Fruit fly (Drosophila melanogaster): ENCODE measurements around the gene CG34125.

Gene CG34125

DNA sequence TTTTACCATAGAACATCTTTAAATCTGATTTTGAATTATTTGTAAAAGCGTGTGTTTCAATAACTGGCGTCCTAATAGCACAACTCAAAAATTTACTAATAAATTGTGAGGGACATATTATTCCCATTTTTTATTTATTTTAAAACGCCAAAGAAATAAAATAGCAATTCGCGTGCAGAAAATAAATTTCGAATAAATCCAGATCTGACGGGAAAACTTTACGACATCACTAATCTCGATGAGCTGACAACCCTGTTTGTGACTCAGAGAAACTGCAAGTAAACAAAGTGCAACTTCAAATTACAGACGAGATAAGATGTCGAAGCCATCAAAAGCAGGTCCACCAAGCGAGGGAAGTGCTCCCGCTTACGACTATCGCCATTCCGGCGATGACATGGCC lies at the start of gene CG34125:
TSS of gene CG34125 (plus strand) at position 254 of the 400 bp plus-strand sequence.
- TF ChIP-seq pan (optimal IDR thresholded peaks at IDR 0.05), result no peak
- no peak for TF ChIP-seq usp (GFP tag; optimal IDR thresholded peaks at IDR 0.05)
- TF ChIP-seq Dll (optimal IDR thresholded peaks at IDR 0.05), result no peak
- TF ChIP-seq EcR (GFP tag; optimal IDR thresholded peaks at IDR 0.05), result no peak
- TF ChIP-seq CG8478 (optimal IDR thresholded peaks at IDR 0.05), result no peak
- TF ChIP-seq psq (optimal IDR thresholded peaks at IDR 0.05), result no peak

DNA sequence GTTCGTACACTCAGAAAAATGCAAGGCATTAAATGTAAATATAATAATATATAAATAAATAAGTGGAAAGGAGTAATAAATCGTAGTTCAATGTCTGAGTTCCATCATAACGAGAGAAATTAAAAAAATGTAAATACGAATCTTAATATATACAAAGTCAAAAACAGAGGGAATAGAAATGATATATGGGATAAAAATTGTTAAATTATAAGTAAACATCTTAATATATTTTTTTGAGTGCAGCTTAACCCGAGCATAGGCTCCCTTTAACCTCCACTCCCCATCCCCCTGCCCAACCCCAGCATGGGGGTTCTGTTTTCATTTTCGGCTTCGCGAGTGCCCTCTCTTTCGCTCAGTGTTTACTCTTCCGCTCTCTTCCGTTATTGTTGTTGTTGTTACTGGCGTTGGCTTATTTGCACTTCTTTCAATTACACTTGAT lies 49.7 kb upstream of the CG34125 start:
- TF ChIP-seq usp (GFP tag; optimal IDR thresholded peaks at IDR 0.05), result no peak
- TF ChIP-seq psq (optimal IDR thresholded peaks at IDR 0.05), result no peak
- TF ChIP-seq CG8478 (optimal IDR thresholded peaks at IDR 0.05), result no peak
- no peak for TF ChIP-seq EcR (GFP tag; optimal IDR thresholded peaks at IDR 0.05)
- TF ChIP-seq Dll (optimal IDR thresholded peaks at IDR 0.05), result no peak
- TF ChIP-seq pan (optimal IDR thresholded peaks at IDR 0.05), result no peak

DNA sequence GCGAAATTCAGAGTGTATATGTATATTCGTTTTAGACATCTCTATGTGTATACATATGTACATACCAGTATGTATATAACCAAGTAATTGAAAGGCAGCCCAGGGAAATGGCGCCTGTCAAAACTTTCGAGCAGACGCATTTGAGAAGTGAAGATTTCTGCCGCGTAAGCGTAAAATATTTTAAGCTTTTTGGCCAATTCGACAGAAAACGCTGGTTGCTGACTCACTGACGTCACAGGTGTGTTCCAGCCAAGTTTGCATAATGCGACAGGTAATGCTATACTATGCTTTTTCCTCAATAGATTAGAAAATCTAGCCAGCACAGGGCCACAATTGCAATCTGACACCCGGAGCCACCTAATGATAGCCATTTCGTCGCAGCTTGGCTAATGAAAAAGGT lies 48.7 kb upstream of the CG34125 start:
- no peak for TF ChIP-seq psq (optimal IDR thresholded peaks at IDR 0.05)
- no peak for TF ChIP-seq EcR (GFP tag; optimal IDR thresholded peaks at IDR 0.05)

DNA sequence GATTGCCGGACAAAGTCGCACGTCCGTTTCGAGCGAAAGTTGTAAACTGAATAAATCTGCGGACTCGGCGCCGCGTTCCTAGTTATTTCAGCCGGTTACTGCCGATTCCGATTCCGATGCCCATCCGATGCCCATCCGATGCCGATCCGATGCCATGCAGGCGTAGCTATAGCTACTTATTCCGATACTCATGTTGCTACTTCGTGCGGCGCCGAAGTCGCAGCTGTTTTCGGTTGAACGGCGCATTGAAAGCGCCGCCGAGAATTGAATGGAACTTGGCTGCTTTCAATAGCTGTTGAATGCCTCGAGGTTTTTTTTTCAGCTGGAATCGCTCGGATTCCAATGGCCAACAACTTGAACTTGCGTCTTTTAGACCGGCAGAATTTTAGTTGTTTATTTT lies 37.1 kb upstream of the CG34125 start:
- TF ChIP-seq psq (optimal IDR thresholded peaks at IDR 0.05) (no peak), EcR (GFP tag; optimal IDR thresholded peaks at IDR 0.05) (no peak), Dll (optimal IDR thresholded peaks at IDR 0.05) (no peak), usp (GFP tag; optimal IDR thresholded peaks at IDR 0.05) (no peak), pan (optimal IDR thresholded peaks at IDR 0.05) (no peak), CG8478 (optimal IDR thresholded peaks at IDR 0.05) (no peak)

DNA sequence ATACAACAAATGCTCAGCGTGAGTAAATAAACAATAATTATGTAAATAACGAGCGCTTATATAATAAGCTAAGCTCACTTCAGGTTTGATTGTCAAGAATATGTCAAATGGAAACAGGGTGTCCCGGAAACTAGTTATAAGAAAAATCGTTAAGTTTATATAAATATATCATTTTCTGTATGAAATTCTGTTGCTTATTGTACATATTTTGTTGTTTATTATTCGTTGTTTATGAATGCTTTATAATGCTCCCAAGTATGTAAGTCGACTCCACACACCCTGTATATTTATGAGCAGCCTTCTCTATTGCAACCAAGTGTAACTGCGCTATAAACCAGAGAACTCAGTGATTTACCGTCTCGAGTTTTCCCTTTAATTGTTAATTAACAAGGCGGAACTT lies 34.9 kb upstream of the CG34125 start:
- no peak for TF ChIP-seq usp (GFP tag; optimal IDR thresholded peaks at IDR 0.05)

DNA sequence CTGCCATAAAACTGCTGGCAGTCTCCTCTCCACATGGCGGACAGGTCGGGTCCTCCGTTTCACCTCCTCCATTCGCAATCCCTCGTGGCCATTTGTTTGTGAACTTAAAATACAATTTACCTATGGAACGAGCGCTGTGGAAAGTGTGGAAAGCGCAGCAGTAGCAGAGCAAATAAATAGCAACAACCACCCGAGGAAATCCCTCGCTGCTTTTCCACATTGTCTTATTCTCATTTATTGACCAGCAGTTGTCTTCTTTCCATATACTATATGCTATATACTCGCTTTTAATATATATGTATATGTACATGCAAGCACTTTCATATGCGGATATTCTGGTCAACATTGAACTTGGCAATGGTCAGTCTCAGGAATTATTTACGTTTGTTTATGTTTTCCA lies 33.2 kb upstream of the CG34125 start, which contains the start of gene hoe1:
TSS of gene hoe1 (minus strand) at position 101 of the 400 bp plus-strand sequence.
- TF ChIP-seq CG8478 (optimal IDR thresholded peaks at IDR 0.05) (no peak), EcR (GFP tag; optimal IDR thresholded peaks at IDR 0.05) (no peak), Dll (optimal IDR thresholded peaks at IDR 0.05) (no peak), usp (GFP tag; optimal IDR thresholded peaks at IDR 0.05) (no peak), psq (optimal IDR thresholded peaks at IDR 0.05) (no peak), pan (optimal IDR thresholded peaks at IDR 0.05) (no peak)

DNA sequence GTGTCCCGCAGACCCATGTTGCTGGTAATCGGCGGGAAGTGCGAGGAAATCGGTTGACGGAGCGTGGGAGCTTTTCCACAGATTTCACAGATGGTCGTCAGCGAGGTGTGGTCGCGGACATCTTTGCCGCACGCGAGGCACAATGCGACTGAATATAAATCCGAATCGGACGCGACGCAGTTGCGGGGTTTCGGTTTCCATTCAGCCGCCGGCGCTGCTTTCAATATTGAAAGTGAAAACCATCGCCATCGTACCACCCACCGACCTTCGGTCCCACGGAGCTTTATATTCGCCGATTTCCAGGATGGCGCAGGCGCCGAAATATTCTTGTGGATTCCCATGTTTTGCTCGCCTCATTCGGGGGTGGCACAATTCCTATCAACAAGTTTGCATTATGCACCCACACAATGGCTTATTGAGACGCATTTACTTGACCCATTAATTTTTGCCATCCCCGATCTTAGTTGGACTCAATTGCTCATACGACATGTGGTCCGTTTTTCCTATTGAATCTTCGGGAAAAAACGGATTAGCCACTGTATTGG lies 29.1 kb upstream of the CG34125 start, which contains the start of gene hoe2:
TSS of gene hoe2 (minus strand) at position 126 of the 545 bp plus-strand sequence.
- no peak for TF ChIP-seq Dll (optimal IDR thresholded peaks at IDR 0.05)
- no peak for TF ChIP-seq usp (GFP tag; optimal IDR thresholded peaks at IDR 0.05)
- TF ChIP-seq psq (optimal IDR thresholded peaks at IDR 0.05), result no peak
- TF ChIP-seq CG8478 (optimal IDR thresholded peaks at IDR 0.05), result no peak
- no peak for TF ChIP-seq EcR (GFP tag; optimal IDR thresholded peaks at IDR 0.05)
- no peak for TF ChIP-seq pan (optimal IDR thresholded peaks at IDR 0.05)

DNA sequence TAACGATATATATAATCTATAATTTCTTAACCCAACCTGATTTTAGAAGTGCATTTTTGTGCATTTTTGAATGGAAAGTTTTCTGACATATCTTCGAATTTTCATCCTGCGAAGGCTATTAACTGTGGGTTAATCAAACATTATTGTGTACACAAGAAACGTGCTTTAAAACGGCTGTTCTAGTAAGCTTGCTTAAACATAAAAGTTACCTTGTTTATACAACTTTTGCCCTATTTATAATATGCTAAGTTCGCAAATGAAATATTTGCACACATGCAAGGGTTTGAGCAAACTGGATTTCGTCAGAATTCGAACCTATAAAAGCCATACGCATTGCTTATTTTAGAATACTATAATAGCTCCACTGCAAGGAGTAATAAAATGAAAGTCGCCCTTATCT lies 28.4 kb upstream of the CG34125 start, which contains the start of gene Sgs1:
TSS of gene Sgs1 (plus strand) at position 350 of the 400 bp plus-strand sequence.
- TF ChIP-seq psq (optimal IDR thresholded peaks at IDR 0.05) (no peak), pan (optimal IDR thresholded peaks at IDR 0.05) (no peak), usp (GFP tag; optimal IDR thresholded peaks at IDR 0.05) (no peak), CG8478 (optimal IDR thresholded peaks at IDR 0.05) (no peak), EcR (GFP tag; optimal IDR thresholded peaks at IDR 0.05) (no peak), Dll (optimal IDR thresholded peaks at IDR 0.05) (no peak)

DNA sequence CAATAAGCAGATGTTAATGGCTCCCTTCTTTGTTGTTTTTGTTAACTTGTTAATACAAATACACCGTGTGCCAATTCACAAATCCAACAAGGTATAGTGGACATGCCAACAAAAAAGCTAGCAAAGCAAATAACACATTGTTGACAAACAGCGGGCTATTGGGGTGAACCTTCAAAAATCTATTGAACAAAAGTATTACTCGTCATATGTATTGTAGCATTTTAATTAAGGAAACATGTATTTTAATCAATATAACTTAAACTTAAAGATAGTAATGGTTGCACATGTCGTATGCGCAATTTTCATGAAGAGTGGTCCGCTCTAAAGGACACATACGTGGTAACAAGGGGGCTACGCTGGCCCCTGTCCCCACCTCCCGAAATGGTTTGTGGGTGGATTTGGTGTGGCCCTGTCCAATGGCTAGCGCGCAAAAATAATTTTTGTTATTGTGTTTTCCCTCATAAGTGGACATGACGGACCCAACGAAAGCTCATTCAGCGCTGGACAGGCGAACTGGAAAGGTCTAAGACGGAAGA lies 23.1 kb upstream of the CG34125 start, which contains the start of gene synr:
TSS of gene synr (plus strand) at position 486 of the 536 bp plus-strand sequence.
- no peak for TF ChIP-seq EcR (GFP tag; optimal IDR thresholded peaks at IDR 0.05)
- no peak for TF ChIP-seq pan (optimal IDR thresholded peaks at IDR 0.05)
- TF ChIP-seq psq (optimal IDR thresholded peaks at IDR 0.05), result no peak
- no peak for TF ChIP-seq usp (GFP tag; optimal IDR thresholded peaks at IDR 0.05)
- TF ChIP-seq CG8478 (optimal IDR thresholded peaks at IDR 0.05), result no peak
- TF ChIP-seq Dll (optimal IDR thresholded peaks at IDR 0.05), result no peak

DNA sequence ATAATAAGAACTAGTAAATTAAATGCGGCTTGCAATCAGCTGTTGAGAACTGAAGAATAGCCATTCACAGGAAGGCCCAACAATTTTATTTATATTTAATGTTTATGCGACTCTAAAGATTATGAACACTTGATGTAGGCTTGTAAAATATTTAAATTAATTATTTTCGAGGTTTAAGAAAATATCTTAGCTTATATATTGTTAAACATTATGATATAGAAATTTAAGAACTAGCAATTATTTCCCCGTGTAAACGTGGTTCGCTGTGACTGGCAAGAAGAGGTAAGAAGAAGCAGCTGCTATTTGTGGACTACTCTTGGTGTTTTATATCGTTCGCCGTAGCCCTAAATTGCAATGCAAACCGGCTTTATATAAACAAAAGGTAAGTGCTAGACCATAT lies 20.2 kb upstream of the CG34125 start, which contains the start of the genes mRpL24 and betaggt-I:
TSS of gene mRpL24 (minus strand) at position 62 of the 400 bp plus-strand sequence.
TSS of gene betaggt-I (plus strand) at position 280 of the 400 bp plus-strand sequence.
- TF ChIP-seq usp (GFP tag; optimal IDR thresholded peaks at IDR 0.05), result no peak

DNA sequence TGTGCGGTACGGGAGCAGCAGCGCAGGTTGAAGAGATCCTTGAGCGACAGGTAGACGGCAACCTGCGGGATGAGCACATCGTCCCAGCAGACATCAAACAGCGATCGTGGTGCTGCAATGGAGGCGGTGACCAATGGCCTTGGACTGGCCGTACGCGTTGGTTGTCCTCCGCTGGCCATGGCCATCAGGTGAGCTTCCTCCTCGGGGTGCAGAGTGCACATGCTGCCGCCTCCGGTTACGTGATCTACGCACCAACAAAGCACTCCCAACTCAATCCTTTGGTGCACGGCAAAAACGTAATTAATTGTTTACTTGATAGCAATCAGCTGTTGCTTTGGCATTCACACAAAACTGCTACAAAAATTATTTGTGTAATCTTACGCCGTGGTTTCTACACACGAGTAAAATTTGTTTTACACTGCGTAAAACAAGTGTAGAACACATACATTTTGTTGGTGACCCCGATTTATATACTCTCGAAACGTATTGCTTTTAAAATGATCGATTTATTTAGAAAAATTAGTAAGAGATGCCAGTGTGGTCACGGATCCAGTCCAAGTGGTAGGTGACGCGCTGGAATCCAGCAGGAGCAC lies 15.9 kb upstream of the CG34125 start, which contains the start of gene jet:
TSS of gene jet (minus strand) at position 332 of the 593 bp plus-strand sequence.
- no peak for TF ChIP-seq psq (optimal IDR thresholded peaks at IDR 0.05)
- TF ChIP-seq CG8478 (optimal IDR thresholded peaks at IDR 0.05), result no peak
- TF ChIP-seq Dll (optimal IDR thresholded peaks at IDR 0.05), result no peak
- no peak for TF ChIP-seq EcR (GFP tag; optimal IDR thresholded peaks at IDR 0.05)

DNA sequence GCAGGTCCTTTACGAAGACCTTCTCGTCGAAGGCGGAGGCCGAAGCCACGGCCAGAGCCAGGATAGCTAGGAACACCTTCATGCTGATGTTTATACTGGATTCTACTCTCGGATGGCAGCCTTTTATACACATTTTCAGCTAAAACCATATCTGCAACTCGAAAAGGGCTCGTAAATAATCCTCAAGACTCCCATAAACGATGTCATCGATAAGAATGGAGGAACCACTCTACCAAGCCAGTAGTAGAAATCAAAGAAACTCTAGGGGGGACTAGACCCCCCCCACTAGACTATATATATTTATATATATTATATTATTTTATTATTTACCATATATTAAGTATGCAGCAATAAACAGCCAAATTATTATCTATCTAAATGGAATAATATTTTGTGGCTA lies 14.8 kb upstream of the CG34125 start, which contains the start of gene Jon25Biii:
TSS of gene Jon25Biii (minus strand) at position 101 of the 400 bp plus-strand sequence.
- no peak for TF ChIP-seq Dll (optimal IDR thresholded peaks at IDR 0.05)
- no peak for TF ChIP-seq CG8478 (optimal IDR thresholded peaks at IDR 0.05)
- TF ChIP-seq pan (optimal IDR thresholded peaks at IDR 0.05), result no peak
- no peak for TF ChIP-seq psq (optimal IDR thresholded peaks at IDR 0.05)
- TF ChIP-seq EcR (GFP tag; optimal IDR thresholded peaks at IDR 0.05), result no peak
- no peak for TF ChIP-seq usp (GFP tag; optimal IDR thresholded peaks at IDR 0.05)
